Fruit fly (Drosophila melanogaster) whole organism, wandering third instar larva: ENCODE measurements around the gene Obp99c.

Experiments used
- Abd-B ChIP-seq: fragments of >200 bp; optimal IDR thresholded peaks from 2 replicates; lab custom pipeline; 2017; ENCODE audit warnings: missing biosample characterization, missing genetic modification characterization
- Dif ChIP-seq: fragments of 200-275, 200-300 bp; sonication (Bioruptor generic); optimal IDR thresholded peaks from 2 replicates; lab custom pipeline; 2018; ENCODE audit warnings: missing biosample characterization, missing genetic modification characterization; ENCODE audit not compliant: partially characterized antibody
- Hr78 ChIP-seq: fragments of >200 bp; optimal IDR thresholded peaks from 2 replicates; lab custom pipeline; 2017; ENCODE audit warnings: missing biosample characterization, missing genetic modification characterization
- Jra ChIP-seq: sonication (Bioruptor generic); optimal IDR thresholded peaks from 2 replicates; lab custom pipeline; 2016; ENCODE audit warnings: missing biosample characterization, missing genetic modification characterization
- dmrt93B ChIP-seq: fragments of 200-800 bp; sonication (Bioruptor generic); optimal IDR thresholded peaks from 2 replicates; lab custom pipeline; 2018; ENCODE audit warnings: missing biosample characterization, mild to moderate bottlenecking, missing genetic modification characterization
- ey ChIP-seq: fragments of 200-800 bp; sonication (Bioruptor generic); optimal IDR thresholded peaks from 2 replicates; lab custom pipeline; 2016; ENCODE audit warnings: missing biosample characterization, missing genetic modification characterization
- rgr ChIP-seq: fragments of 200-800 bp; sonication (Bioruptor generic); optimal IDR thresholded peaks from 3 replicates; lab custom pipeline; 2016; ENCODE audit warnings: missing biosample characterization, mild to moderate bottlenecking, missing genetic modification characterization
- sage ChIP-seq: fragments of 200-800 bp; sonication (Bioruptor generic); optimal IDR thresholded peaks from 2 replicates; lab custom pipeline; 2016; ENCODE audit warnings: missing biosample characterization, mild to moderate bottlenecking, missing genetic modification characterization
- usp ChIP-seq: fragments of >200 bp; optimal IDR thresholded peaks from 2 replicates; lab custom pipeline; 2017; ENCODE audit warnings: missing biosample characterization, missing genetic modification characterization
- woc ChIP-seq: sonication (Bioruptor generic); optimal IDR thresholded peaks from 2 replicates; lab custom pipeline; 2016; ENCODE audit warnings: missing biosample characterization, mild to moderate bottlenecking, missing genetic modification characterization

DNA sequence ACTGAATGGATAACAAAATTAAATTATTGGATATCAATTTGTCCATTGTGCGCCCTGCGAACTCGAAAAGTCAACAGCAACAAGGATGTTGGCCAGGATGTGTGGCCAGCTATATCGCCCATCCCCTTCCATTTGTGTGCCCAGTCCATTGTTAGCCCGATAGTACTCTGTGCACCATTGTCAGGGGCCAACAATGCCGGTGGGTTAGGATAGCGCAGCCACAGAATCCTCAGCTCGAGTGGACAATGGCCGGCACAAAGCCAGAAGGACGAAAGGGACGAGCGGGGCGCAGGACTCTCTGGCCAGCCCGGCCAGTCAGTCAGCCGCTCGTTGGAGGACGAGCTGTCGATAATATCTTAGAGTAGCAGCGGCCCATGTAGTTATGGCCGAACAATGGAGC, 8.7 kb upstream of the Obp99c start:
- TF ChIP-seq dmrt93B (GFP tag; lab: Kevin White, UChicago) = no peak
- no peak for TF ChIP-seq rgr (GFP tag; lab: Kevin White, UChicago)
- no peak for TF ChIP-seq Hr78
- TF ChIP-seq usp (GFP tag; lab: Kevin White, UChicago) = no peak
- no peak for TF ChIP-seq sage (GFP tag; lab: Kevin White, UChicago)
- TF ChIP-seq Dif (GFP tag; lab: Kevin White, UChicago) = no peak
- no peak for TF ChIP-seq Jra
- TF ChIP-seq Abd-B (GFP tag; lab: Kevin White, UChicago) = no peak
- TF ChIP-seq woc (GFP tag; lab: Kevin White, UChicago) = no peak
- no peak for TF ChIP-seq ey (GFP tag; lab: Kevin White, UChicago)
